Worm (Caenorhabditis elegans): Measurements from ENCODE around the gene end-3.
A peak's percentile ranks its signal among the peaks of the same experiment; 100 is the strongest.

The end-3 gene

ce11 chrV:14014395-14014794 lies at the start of gene end-3:
TSS of gene end-3 (plus strand) at chrV:14014695.
- TF ChIP-seq ceh-27 (GFP tag; optimal IDR thresholded peaks at IDR 0.05) (no peak), egl-44 (GFP tag; IDR thresholded peaks at IDR 0.05) (no peak), lir-1 (GFP tag; conservative IDR thresholded peaks at IDR 0.05) (no peak)

ce11 chrV:13980807-13981206 lies 33.7 kb upstream of the end-3 start, which contains the start of gene eol-1:
TSS of gene eol-1 (minus strand) at chrV:13980907.
- TF ChIP-seq hmg-1.2 (GFP tag; IDR thresholded peaks at IDR 0.05) = no peak
- no peak for TF ChIP-seq lir-1 (GFP tag; conservative IDR thresholded peaks at IDR 0.05)
- TF ChIP-seq let-607 (tag; optimal IDR thresholded peaks at IDR 0.05) = no peak
- no peak for TF ChIP-seq atf-7 (tag; optimal IDR thresholded peaks at IDR 0.05)
- TF ChIP-seq lin-40 (tag; optimal IDR thresholded peaks at IDR 0.05) = no peak
- TF ChIP-seq Y95B8A.8 (GFP tag; IDR thresholded peaks at IDR 0.05) = no peak
- TF ChIP-seq rpc-1 (optimal IDR thresholded peaks at IDR 0.05) = no peak
- TF ChIP-seq rpc-1 (tag; optimal IDR thresholded peaks at IDR 0.05) = no peak
- no peak for TF ChIP-seq Y53F4B.3 (GFP tag; IDR thresholded peaks at IDR 0.05)
- TF ChIP-seq xnd-1 (tag; optimal IDR thresholded peaks at IDR 0.05) = no peak
- no peak for TF ChIP-seq snpc-3.4 (tag; optimal IDR thresholded peaks at IDR 0.05)

- TF ChIP-seq madf-3 (GFP tag; IDR thresholded peaks at IDR 0.05) = no peak
- TF ChIP-seq tbx-9 (tag; optimal IDR thresholded peaks at IDR 0.05; ENCODE audit: borderline replicate concordance) = no peak
These were observed 32.8 kb upstream of the end-3 start for ce11 chrV:13981677-13982076.

- TF ChIP-seq ztf-22 (GFP tag; optimal IDR thresholded peaks at IDR 0.05) = no peak
- no peak for TF ChIP-seq sdz-38 (tag; optimal IDR thresholded peaks at IDR 0.05)
- TF ChIP-seq attf-6 (GFP tag; IDR thresholded peaks at IDR 0.05) = no peak
- TF ChIP-seq F33H1.4 (GFP tag; IDR thresholded peaks at IDR 0.05) = no peak
- no peak for TF ChIP-seq ceh-91 (GFP tag; IDR thresholded peaks at IDR 0.05)
- no peak for TF ChIP-seq ZK185.1 (tag; optimal IDR thresholded peaks at IDR 0.05; ENCODE audit: poor library complexity, severe bottlenecking)
- no peak for TF ChIP-seq Y67H2A.10 (GFP tag; conservative IDR thresholded peaks at IDR 0.05)
- no peak for TF ChIP-seq madf-6 (GFP tag; IDR thresholded peaks at IDR 0.05)
- no peak for TF ChIP-seq ccch-3 (GFP tag; optimal IDR thresholded peaks at IDR 0.05)
- no peak for TF ChIP-seq nhr-120 (GFP tag; IDR thresholded peaks at IDR 0.05)
These were observed 29.7 kb upstream of the end-3 start, which contains the start of gene end-1 for ce11 chrV:13984828-13985227. TSS of gene end-1 (plus strand) at chrV:13985128.

ce11 chrV:13986823-13987222 lies 27.7 kb upstream of the end-3 start:
- TF ChIP-seq C17E4.6 (GFP tag; IDR thresholded peaks at IDR 0.05) = no peak
- no peak for TF ChIP-seq snpc-4 (GFP tag; optimal IDR thresholded peaks at IDR 0.05)
- TF ChIP-seq snpc-4 (tag; optimal IDR thresholded peaks at IDR 0.05) = peak in 1 of 4 experiments; percentile 3
- TF ChIP-seq attf-3 (GFP tag; conservative IDR thresholded peaks at IDR 0.05) = no peak
- TF ChIP-seq mel-28 (tag; optimal IDR thresholded peaks at IDR 0.05; ENCODE audit: borderline replicate concordance) = no peak
- no peak for TF ChIP-seq attf-5 (GFP tag; optimal IDR thresholded peaks at IDR 0.05)
- no peak for TF ChIP-seq dpl-1 (GFP tag; optimal IDR thresholded peaks at IDR 0.05)
- TF ChIP-seq tbp1 (GFP tag; optimal IDR thresholded peaks at IDR 0.05) = no peak
- peak; percentile 52 for TF ChIP-seq madf-6 (GFP tag; IDR thresholded peaks at IDR 0.05)
- no peak for TF ChIP-seq athp-1 (tag; optimal IDR thresholded peaks at IDR 0.05)
- no peak; the same call in 1 of the 2 replicates for TF ChIP-seq Y53G8AR.9 (GFP tag; conservative IDR thresholded peaks at IDR 0.05)
- TF ChIP-seq nfyb-1 (GFP tag; IDR thresholded peaks at IDR 0.05) = 0 out of 2 replicates have a peak, but pooled peaks have one; percentile 17
- TF ChIP-seq ama-1 (optimal IDR thresholded peaks at IDR 0.05) = no peak
- TF ChIP-seq ama-1 (GFP tag; optimal IDR thresholded peaks at IDR 0.05) = peak in 1 of 2 experiments; percentile 24
- TF ChIP-seq akir-1 (GFP tag; optimal IDR thresholded peaks at IDR 0.05) = no peak
- no peak for TF ChIP-seq egrh-3 (GFP tag; IDR thresholded peaks at IDR 0.05)
- TF ChIP-seq madf-8 (GFP tag; conservative IDR thresholded peaks at IDR 0.05) = no peak
- TF ChIP-seq Y56A3A.18 (GFP tag; IDR thresholded peaks at IDR 0.05) = 0 out of 2 replicates have a peak, but pooled peaks have one; percentile 48
- no peak for TF ChIP-seq Y95B8A.8 (GFP tag; IDR thresholded peaks at IDR 0.05)
- TF ChIP-seq nhr-80 (tag; optimal IDR thresholded peaks at IDR 0.05) = peak; percentile 67
- TF ChIP-seq ztf-3 (GFP tag; optimal IDR thresholded peaks at IDR 0.05) = no peak

Data from whole organism, young adult.